Fruit fly (Drosophila melanogaster) whole organism, embryonic: ENCODE data around the gene schlank.
A peak's percentile ranks its signal among the peaks of the same experiment; 100 is the strongest.

Experiments used
- B-H2 ChIP-seq: fragments of 200-800 bp; sonication (Bioruptor generic); optimal IDR thresholded peaks from 2 replicates; lab custom pipeline; 2018; ENCODE audit warnings: missing biosample characterization, mild to moderate bottlenecking, missing genetic modification characterization
- BtbVII ChIP-seq: fragments of 200-800 bp; sonication (Bioruptor generic); optimal IDR thresholded peaks from 3 replicates; lab custom pipeline; 2017; ENCODE audit warnings: missing biosample characterization, mild to moderate bottlenecking, missing genetic modification characterization
- CG11085 ChIP-seq: fragments of 200-800 bp; sonication (Bioruptor generic); IDR thresholded peaks from 2 replicates; pipeline ENCODE4 v1.3.6; 2022; ENCODE audit warnings: missing biosample characterization, missing genetic modification characterization
- CG11560 ChIP-seq: fragments of 200-800 bp; sonication (Bioruptor generic); IDR thresholded peaks from 3 replicates; pipeline ENCODE4 v1.3.6; 2022; ENCODE audit warnings: missing biosample characterization, missing genetic modification characterization
- CG13775 ChIP-seq: fragments of 200-800 bp; sonication (Bioruptor generic); optimal IDR thresholded peaks from 3 replicates; lab custom pipeline; 2017; ENCODE audit warnings: missing biosample characterization, mild to moderate bottlenecking, missing genetic modification characterization
- CG14050 ChIP-seq: fragments of 200-800 bp; sonication (Bioruptor generic); IDR thresholded peaks from 3 replicates; pipeline ENCODE4 v1.3.6; 2022; ENCODE audit warnings: missing biosample characterization, missing genetic modification characterization
- CG16779 ChIP-seq: fragments of 200-800 bp; sonication (Bioruptor generic); IDR thresholded peaks from 2 replicates; pipeline ENCODE4 v1.3.6; 2022; ENCODE audit warnings: missing biosample characterization, missing genetic modification characterization
- CG17385 ChIP-seq: fragments of 200-800 bp; sonication (Bioruptor generic); optimal IDR thresholded peaks from 3 replicates; lab custom pipeline; 2018; ENCODE audit warnings: missing biosample characterization, mild to moderate bottlenecking, missing genetic modification characterization
- CG1792 ChIP-seq: fragments of 200-800 bp; sonication (Bioruptor generic); optimal IDR thresholded peaks from 2 replicates; lab custom pipeline; 2016; ENCODE audit warnings: missing biosample characterization, missing genetic modification characterization
- CG18764 ChIP-seq: fragments of 200-800 bp; sonication (Bioruptor generic); optimal IDR thresholded peaks from 3 replicates; lab custom pipeline; 2016; ENCODE audit warnings: missing biosample characterization, missing genetic modification characterization
- CG2120 ChIP-seq: fragments of 200-800 bp; sonication (Bioruptor generic); optimal IDR thresholded peaks from 3 replicates; lab custom pipeline; 2016; ENCODE audit warnings: missing biosample characterization, missing genetic modification characterization
- CG2129 ChIP-seq: fragments of 200-800 bp; sonication (Bioruptor generic); IDR thresholded peaks from 2 replicates; pipeline ENCODE4 v1.3.6; 2022; ENCODE audit warnings: missing biosample characterization, missing genetic modification characterization; ENCODE audit not compliant: partially characterized antibody
- CG33557 ChIP-seq: fragments of 200-800 bp; sonication (Bioruptor generic); optimal IDR thresholded peaks from 2 replicates; lab custom pipeline; 2019; ENCODE audit warnings: missing biosample characterization, mild to moderate bottlenecking, missing genetic modification characterization, moderate library complexity
- CG34224 ChIP-seq: fragments of 200-800 bp; sonication (Bioruptor generic); IDR thresholded peaks from 3 replicates; pipeline ENCODE4 v1.3.6; 2022; ENCODE audit warnings: missing biosample characterization, missing genetic modification characterization; ENCODE audit not compliant: partially characterized antibody
- CG3726 ChIP-seq: fragments of 200-800 bp; sonication (Bioruptor generic); IDR thresholded peaks from 3 replicates; pipeline ENCODE4, ENCODE4 v1.3.6; 2022; ENCODE audit warnings: missing biosample characterization, missing genetic modification characterization
- CG42726 ChIP-seq: fragments of 200-800 bp; sonication (Bioruptor generic); IDR thresholded peaks from 2 replicates; pipeline ENCODE4 v1.3.6; 2022; ENCODE audit warnings: missing biosample characterization, missing genetic modification characterization; ENCODE audit not compliant: partially characterized antibody
- CG5245 ChIP-seq: fragments of 200-800 bp; sonication (Bioruptor generic); optimal IDR thresholded peaks from 3 replicates; lab custom pipeline; 2016; ENCODE audit warnings: missing biosample characterization, missing genetic modification characterization
- CG7271 ChIP-seq: fragments of 200-800 bp; sonication (Bioruptor generic); optimal IDR thresholded peaks from 2 replicates; lab custom pipeline; 2018; ENCODE audit warnings: missing biosample characterization, mild to moderate bottlenecking, missing genetic modification characterization, moderate library complexity
- CG7786 ChIP-seq: fragments of 200-800 bp; sonication (Bioruptor generic); optimal IDR thresholded peaks from 2 replicates; lab custom pipeline; 2016; ENCODE audit warnings: missing biosample characterization, missing genetic modification characterization
- CG8281 ChIP-seq: fragments of 200-800 bp; sonication (Bioruptor generic); optimal IDR thresholded peaks from 2 replicates; lab custom pipeline; 2018; ENCODE audit warnings: missing biosample characterization, mild to moderate bottlenecking, missing genetic modification characterization, moderate library complexity
- CG9727 ChIP-seq: fragments of 200-800 bp; sonication (Bioruptor generic); optimal IDR thresholded peaks from 3 replicates; lab custom pipeline; 2017; ENCODE audit warnings: missing biosample characterization, mild to moderate bottlenecking, missing genetic modification characterization
- Dfd ChIP-seq, 2 experiments: fragments of >200 bp; optimal IDR thresholded peaks; 2 replicates each; lab custom pipeline; 2017; ENCODE audit warnings: missing biosample characterization in 2 of 2, missing genetic modification characterization in 2 of 2
- Dip3 ChIP-seq: fragments of 200-800 bp; sonication (Bioruptor generic); optimal IDR thresholded peaks from 3 replicates; lab custom pipeline; 2016; ENCODE audit warnings: missing biosample characterization, missing genetic modification characterization
- Doc2 ChIP-seq: fragments of 200-800 bp; sonication (Bioruptor generic); IDR thresholded peaks from 2 replicates; pipeline ENCODE4 v1.3.6; 2022; ENCODE audit warnings: missing biosample characterization, missing genetic modification characterization
- Ets97D ChIP-seq: fragments of 200-800 bp; sonication (Bioruptor generic); optimal IDR thresholded peaks from 3 replicates; lab custom pipeline; 2016; ENCODE audit warnings: missing biosample characterization, missing genetic modification characterization
- HHEX ChIP-seq: fragments of 200-800 bp; sonication (Bioruptor generic); optimal IDR thresholded peaks from 3 replicates; lab custom pipeline; 2017; ENCODE audit warnings: missing biosample characterization, mild to moderate bottlenecking, missing genetic modification characterization, missing genetic modification reagents
- HmgZ ChIP-seq: fragments of 200-800 bp; sonication (Bioruptor generic); optimal IDR thresholded peaks from 2 replicates; lab custom pipeline; 2018; ENCODE audit warnings: missing biosample characterization, mild to moderate bottlenecking, missing genetic modification characterization
- Hr51 ChIP-seq, 2 experiments: fragments of 200-800 bp; sonication (Bioruptor generic); optimal IDR thresholded peaks; 2 replicates in 1 of 2; 3 replicates in 1 of 2; lab custom pipeline; 2016 to 2018; ENCODE audit warnings: missing biosample characterization in 2 of 2, missing genetic modification characterization in 2 of 2, mild to moderate bottlenecking in 1 of 2, moderate library complexity in 1 of 2
- Hsf ChIP-seq: fragments of 200-800 bp; sonication (Bioruptor generic); optimal IDR thresholded peaks from 3 replicates; lab custom pipeline; 2016; ENCODE audit warnings: missing biosample characterization, missing genetic modification characterization
- NFAT ChIP-seq: fragments of 200-800 bp; sonication (Bioruptor generic); IDR thresholded peaks from 2 replicates; pipeline ENCODE4 v1.3.6; 2022; ENCODE audit warnings: missing biosample characterization, missing genetic modification characterization
- YL-1 ChIP-seq: fragments of 200-800 bp; sonication (Bioruptor generic); optimal IDR thresholded peaks from 3 replicates; lab custom pipeline; 2017; ENCODE audit warnings: missing biosample characterization, mild to moderate bottlenecking, missing genetic modification characterization
- corto ChIP-seq: fragments of 200-800 bp; sonication (Bioruptor generic); optimal IDR thresholded peaks from 2 replicates; lab custom pipeline; 2016; ENCODE audit warnings: missing biosample characterization, mild to moderate bottlenecking, missing genetic modification characterization, moderate library complexity
- croc ChIP-seq: fragments of 200-800 bp; sonication (Bioruptor generic); conservative IDR thresholded peaks from 3 replicates; pipeline ENCODE4 v1.3.6; 2022; ENCODE audit warnings: missing biosample characterization, missing genetic modification characterization
- crp ChIP-seq, 2 experiments: fragments of 200-800 bp; sonication (Bioruptor generic); optimal IDR thresholded peaks; 2 replicates in 1 of 2; 3 replicates in 1 of 2; lab custom pipeline; 2017; ENCODE audit warnings: missing biosample characterization in 2 of 2, missing genetic modification characterization in 2 of 2, mild to moderate bottlenecking in 1 of 2, moderate library complexity in 1 of 2
- disco-r ChIP-seq: fragments of 200-800 bp; sonication (Bioruptor generic); optimal IDR thresholded peaks from 2 replicates; lab custom pipeline; 2016; ENCODE audit warnings: missing biosample characterization, missing genetic modification characterization
- eyg ChIP-seq: fragments of 200-800 bp; sonication (Bioruptor generic); optimal IDR thresholded peaks from 3 replicates; lab custom pipeline; 2016; ENCODE audit warnings: missing biosample characterization, missing genetic modification characterization
- fd96Cb ChIP-seq: fragments of 200-800 bp; sonication (Bioruptor generic); optimal IDR thresholded peaks from 2 replicates; lab custom pipeline; 2018; ENCODE audit warnings: missing biosample characterization, mild to moderate bottlenecking, missing genetic modification characterization, moderate library complexity
- gcm ChIP-seq: fragments of 200-800 bp; sonication (Bioruptor generic); optimal IDR thresholded peaks from 2 replicates; lab custom pipeline; 2019; ENCODE audit warnings: missing biosample characterization, mild to moderate bottlenecking, missing genetic modification characterization, moderate library complexity
- nerfin-1 ChIP-seq: fragments of 200-800 bp; sonication (Bioruptor generic); optimal IDR thresholded peaks from 3 replicates; lab custom pipeline; 2019; ENCODE audit warnings: missing biosample characterization, mild to moderate bottlenecking, missing genetic modification characterization, moderate library complexity
- oc ChIP-seq: fragments of 200-800 bp; sonication (Bioruptor generic); optimal IDR thresholded peaks from 2 replicates; lab custom pipeline; 2018; ENCODE audit warnings: missing biosample characterization, mild to moderate bottlenecking, missing genetic modification characterization, moderate library complexity
- onecut ChIP-seq: fragments of 200-800 bp; sonication (Bioruptor generic); IDR thresholded peaks from 2 replicates; pipeline ENCODE4 v1.3.6; 2022; ENCODE audit warnings: missing biosample characterization, missing genetic modification characterization
- pan ChIP-seq, 4 experiments: fragments of >200 bp in 3 of 4; fragments of 200-800 bp in 1 of 4; sonication (Bioruptor generic) in 1 of 4; optimal IDR thresholded peaks in 3 of 4; IDR thresholded peaks in 1 of 4; 2 replicates each; pipeline versions ENCODE4 v1.3.6 to Lab custom; 2017 to 2022; ENCODE audit warnings: missing biosample characterization in 2 of 4, missing genetic modification characterization in 2 of 4, mixed read lengths in 1 of 4
- pb ChIP-seq: fragments of 200-800 bp; sonication (Bioruptor generic); optimal IDR thresholded peaks from 3 replicates; lab custom pipeline; 2016; ENCODE audit warnings: missing biosample characterization, missing genetic modification characterization
- pho ChIP-seq: fragments of 200-800 bp; sonication (Bioruptor generic); optimal IDR thresholded peaks from 2 replicates; lab custom pipeline; 2016; ENCODE audit warnings: missing biosample characterization, missing genetic modification characterization
- stwl ChIP-seq: fragments of 200-800 bp; sonication (Bioruptor generic); optimal IDR thresholded peaks from 3 replicates; lab custom pipeline; 2018; ENCODE audit warnings: missing biosample characterization, mild to moderate bottlenecking, missing genetic modification characterization, moderate library complexity
- tll ChIP-seq, 2 experiments: fragments of 200-800 bp in 1 of 2; fragments of >200 bp in 1 of 2; sonication (Bioruptor generic) in 1 of 2; optimal IDR thresholded peaks; 2 replicates each; lab custom pipeline; 2017 to 2019; ENCODE audit warnings: missing biosample characterization in 2 of 2, missing genetic modification characterization in 2 of 2, mild to moderate bottlenecking in 1 of 2, moderate library complexity in 1 of 2
- trh ChIP-seq: fragments of 200-800 bp; sonication (Bioruptor generic); optimal IDR thresholded peaks from 2 replicates; lab custom pipeline; 2016; ENCODE audit warnings: missing biosample characterization, missing genetic modification characterization
- vvl ChIP-seq: fragments of 200-800 bp; sonication (Bioruptor generic); IDR thresholded peaks from 2 replicates; pipeline ENCODE4 v1.3.6; 2022; ENCODE audit warnings: missing biosample characterization, missing genetic modification characterization
- zf30C ChIP-seq: fragments of 200-800 bp; sonication (Bioruptor generic); optimal IDR thresholded peaks from 3 replicates; lab custom pipeline; 2018; ENCODE audit warnings: missing biosample characterization, mild to moderate bottlenecking, missing genetic modification characterization

schlank gene

DNA sequence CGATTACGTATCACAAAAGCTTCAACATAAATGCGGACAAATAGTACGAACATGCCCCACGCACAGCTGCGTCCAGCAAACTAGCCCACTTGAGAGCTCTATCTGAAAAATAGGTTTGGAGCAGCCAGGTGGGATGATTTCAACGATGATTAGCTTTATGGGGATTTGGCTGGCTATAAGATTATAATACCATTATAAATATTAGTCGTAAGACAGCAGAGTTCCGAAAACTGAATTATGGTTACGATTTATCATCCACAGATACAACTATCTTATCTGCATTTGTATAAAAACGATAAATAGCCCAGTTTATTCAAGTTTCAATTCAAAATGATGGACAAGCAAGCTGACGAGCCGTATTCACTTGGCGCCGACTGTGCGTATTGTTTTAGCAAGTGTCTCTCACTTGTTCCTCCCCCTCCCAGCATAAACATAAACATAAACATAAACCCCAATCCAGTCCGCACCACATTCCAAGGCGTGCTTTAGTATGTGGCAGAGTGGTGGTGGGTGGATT lies 3.4 kb downstream of the schlank start (continued):
- TF ChIP-seq CG3726 (no peak), eyg (GFP tag; lab: Kevin White, UChicago) (no peak), CG11085 (0 out of 2 replicates have a peak, but pooled peaks have one; percentile 25), CG7786 (GFP tag; lab: Kevin White, UChicago) (peak; percentile 60), crp (GFP tag; optimal IDR thresholded peaks at IDR 0.05; lab: Kevin White, UChicago) (no peak), CG2129 (GFP tag; lab: Robert Waterston, UW) (no peak), CG17385 (peak; percentile 77), Doc2 (GFP tag; lab: Robert Waterston, UW) (no peak), onecut (GFP tag; lab: Robert Waterston, UW) (peak; percentile 48), Dip3 (GFP tag; lab: Kevin White, UChicago) (peak; percentile 65), Hr51 (GFP tag; optimal IDR thresholded peaks at IDR 0.05; lab: Kevin White, UChicago) (peak; percentile 4 to 87), CG18764 (GFP tag; lab: Kevin White, UChicago) (peak; percentile 7), CG8281 (tag; lab: Kevin White, UChicago) (peak; percentile 46), croc (GFP tag; lab: Robert Waterston, UW) (peak; percentile 42; the same call in 1 of the 3 replicates), tll (GFP tag; optimal IDR thresholded peaks at IDR 0.05; lab: Kevin White, UChicago) (no peak), CG14050 (peak; percentile 24; the same call in 2 of the 3 replicates), vvl (GFP tag; lab: Robert Waterston, UW) (no peak; the same call in 1 of the 2 replicates), NFAT (no peak), stwl (tag; lab: Kevin White, UChicago) (no peak), CG34224 (GFP tag; lab: Robert Waterston, UW) (no peak), zf30C (GFP tag; lab: Kevin White, UChicago) (no peak), fd96Cb (tag; lab: Kevin White, UChicago) (peak; percentile 69), CG11560 (0 out of 3 replicates have a peak, but pooled peaks have one; percentile 41), BtbVII (GFP tag; lab: Kevin White, UChicago) (peak; percentile 89), gcm (GFP tag; lab: Kevin White, UChicago) (peak; percentile 39), CG2120 (GFP tag; lab: Kevin White, UChicago) (peak; percentile 82), CG5245 (GFP tag; lab: Kevin White, UChicago) (peak; percentile 38), CG42726 (GFP tag; lab: Robert Waterston, UW) (no peak), disco-r (GFP tag; lab: Kevin White, UChicago) (no peak), Dfd (GFP tag; optimal IDR thresholded peaks at IDR 0.05; lab: Kevin White, UChicago) (no peak), B-H2 (peak; percentile 51), HHEX (GFP tag; lab: Kevin White, UChicago) (peak; percentile 82), Ets97D (GFP tag; lab: Kevin White, UChicago) (peak; percentile 12), Hsf (GFP tag; lab: Kevin White, UChicago) (peak; percentile 54), pb (peak; percentile 40), CG13775 (GFP tag; lab: Kevin White, UChicago) (peak; percentile 70), oc (tag; lab: Kevin White, UChicago) (peak; percentile 27), pan (optimal IDR thresholded peaks at IDR 0.05; lab: Kevin White, UChicago) (no peak), pan (GFP tag; optimal IDR thresholded peaks at IDR 0.05 in 1 of 2, IDR thresholded peaks at IDR 0.05 in 1 of 2) (peak in 1 of 2 experiments; percentile 74), CG1792 (GFP tag; lab: Kevin White, UChicago) (peak; percentile 32), CG16779 (GFP tag; lab: Robert Waterston, UW) (no peak), CG9727 (GFP tag; lab: Kevin White, UChicago) (peak; percentile 81), corto (no peak), HmgZ (tag; lab: Kevin White, UChicago) (peak; percentile 75), pho (GFP tag; lab: Kevin White, UChicago) (peak; percentile 48), YL-1 (peak; percentile 43), CG7271 (tag; lab: Kevin White, UChicago) (no peak), trh (GFP tag; lab: Kevin White, UChicago) (no peak), nerfin-1 (peak; percentile 72), CG33557 (GFP tag; lab: Kevin White, UChicago) (no peak)
